Fruit fly (Drosophila melanogaster): ENCODE measurements around the gene Met.

Gene Met

dm6 chrX:11569956-11570695, 45.8 kb upstream of the Met start, which contains the start of the genes Polr2A and CG11699 (continued):
- TF ChIP-seq nerfin-2 (GFP tag; IDR thresholded peaks at IDR 0.05; ENCODE audit: partially characterized antibody) (no peak), chn (GFP tag; optimal IDR thresholded peaks at IDR 0.05) (no peak), Aef1 (GFP tag; IDR thresholded peaks at IDR 0.05) (peak; percentile 38; the same call in 2 of the 3 replicates), gsb (GFP tag; IDR thresholded peaks at IDR 0.05) (no peak), nmo (GFP tag; optimal IDR thresholded peaks at IDR 0.05) (peak; percentile 75), CoRest (tag; optimal IDR thresholded peaks at IDR 0.05) (peak; percentile 72), lov (optimal IDR thresholded peaks at IDR 0.05) (no peak), lov (GFP tag; IDR thresholded peaks at IDR 0.05) (no peak), Hr51 (GFP tag; optimal IDR thresholded peaks at IDR 0.05) (no peak), CG7987 (GFP tag; optimal IDR thresholded peaks at IDR 0.05) (no peak), Rfx (GFP tag; IDR thresholded peaks at IDR 0.05) (peak; percentile 41; the same call in 1 of the 2 replicates), salm (tag; optimal IDR thresholded peaks at IDR 0.05) (no peak), Fer1 (GFP tag; optimal IDR thresholded peaks at IDR 0.05) (peak; percentile 47), usp (GFP tag; optimal IDR thresholded peaks at IDR 0.05) (no peak), knrl (GFP tag; IDR thresholded peaks at IDR 0.05; ENCODE audit: partially characterized antibody) (no peak; the same call in 2 of the 3 replicates), ap (GFP tag; IDR thresholded peaks at IDR 0.05) (no peak), CG8281 (tag; optimal IDR thresholded peaks at IDR 0.05) (no peak), CG34422 (GFP tag; IDR thresholded peaks at IDR 0.05) (peak; percentile 64; the same call in 1 of the 3 replicates), az2 (GFP tag; optimal IDR thresholded peaks at IDR 0.05) (peak; percentile 19), inv (GFP tag; IDR thresholded peaks at IDR 0.05; ENCODE audit: partially characterized antibody) (no peak), CG11085 (GFP tag; IDR thresholded peaks at IDR 0.05) (0 out of 2 replicates have a peak, but pooled peaks have one; percentile 32), nau (GFP tag; optimal IDR thresholded peaks at IDR 0.05) (no peak), Drgx (GFP tag; IDR thresholded peaks at IDR 0.05) (no peak), Side (GFP tag; optimal IDR thresholded peaks at IDR 0.05) (no peak), CG10366 (GFP tag; IDR thresholded peaks at IDR 0.05) (no peak; the same call in 1 of the 2 replicates), chinmo (GFP tag; IDR thresholded peaks at IDR 0.05; ENCODE audit: partially characterized antibody) (no peak), Nf-YA (GFP tag; IDR thresholded peaks at IDR 0.05) (no peak), danr (GFP tag; IDR thresholded peaks at IDR 0.05) (no peak), gem (tag; optimal IDR thresholded peaks at IDR 0.05) (no peak), CG17912 (GFP tag; optimal IDR thresholded peaks at IDR 0.05) (no peak), ems (GFP tag; optimal IDR thresholded peaks at IDR 0.05) (peak; percentile 5), ac (GFP tag; optimal IDR thresholded peaks at IDR 0.05) (no peak), CG10274 (GFP tag; optimal IDR thresholded peaks at IDR 0.05) (no peak), CG7372 (GFP tag; IDR thresholded peaks at IDR 0.05) (0 out of 2 replicates have a peak, but pooled peaks have one; percentile 19), psq (GFP tag; optimal IDR thresholded peaks at IDR 0.05) (no peak), CG17568 (GFP tag; optimal IDR thresholded peaks at IDR 0.05) (no peak), corto (GFP tag; optimal IDR thresholded peaks at IDR 0.05) (no peak), CG3407 (GFP tag; optimal IDR thresholded peaks at IDR 0.05) (no peak), shn (GFP tag; optimal IDR thresholded peaks at IDR 0.05) (no peak), sens-2 (GFP tag; IDR thresholded peaks at IDR 0.05) (no peak), dan (GFP tag; IDR thresholded peaks at IDR 0.05) (no peak), CG2116 (GFP tag; optimal IDR thresholded peaks at IDR 0.05) (peak; percentile 54), CG8478 (optimal IDR thresholded peaks at IDR 0.05) (no peak), CG33557 (GFP tag; optimal IDR thresholded peaks at IDR 0.05) (no peak), Dp (GFP tag; optimal IDR thresholded peaks at IDR 0.05) (peak; percentile 52), grau (tag; optimal IDR thresholded peaks at IDR 0.05) (peak; percentile 58), kay (GFP tag; optimal IDR thresholded peaks at IDR 0.05) (no peak), pzg (GFP tag; optimal IDR thresholded peaks at IDR 0.05) (peak; percentile 71), Myb (GFP tag; optimal IDR thresholded peaks at IDR 0.05) (no peak), CG6791 (GFP tag; IDR thresholded peaks at IDR 0.05; ENCODE audit: partially characterized antibody) (no peak)
